Fruit fly (Drosophila melanogaster) whole organism, embryonic: ENCODE data around the gene CG2663.

Experiments
- Ada2b ChIP-seq: fragments of 200-800 bp; sonication (Bioruptor generic); IDR thresholded peaks from 2 replicates; pipeline ENCODE4 v1.3.6; 2022; ENCODE audit warnings: missing biosample characterization, missing genetic modification characterization
- Aef1 ChIP-seq: fragments of 200-800 bp; sonication (Bioruptor generic); IDR thresholded peaks from 3 replicates; pipeline ENCODE4 v1.3.6; 2022; ENCODE audit warnings: missing biosample characterization, missing genetic modification characterization
- Bgb ChIP-seq: fragments of 200-800 bp; sonication (Bioruptor generic); IDR thresholded peaks from 2 replicates; pipeline ENCODE4 v1.3.6; 2022; ENCODE audit warnings: missing biosample characterization, missing genetic modification characterization; ENCODE audit not compliant: partially characterized antibody
- CG10209 ChIP-seq: fragments of 200-800 bp; sonication (Bioruptor generic); optimal IDR thresholded peaks from 3 replicates; lab custom pipeline; 2017; ENCODE audit warnings: missing biosample characterization, mild to moderate bottlenecking, missing genetic modification characterization, missing genetic modification reagents
- CG10462 ChIP-seq: fragments of 200-800 bp; sonication (Bioruptor generic); optimal IDR thresholded peaks from 2 replicates; lab custom pipeline; 2016; ENCODE audit warnings: missing biosample characterization, missing genetic modification characterization
- CG11247 ChIP-seq: fragments of 200-800 bp; sonication (Bioruptor generic); IDR thresholded peaks from 2 replicates; pipeline ENCODE4 v1.3.6; 2022; ENCODE audit warnings: missing biosample characterization, missing genetic modification characterization
- CG11723 ChIP-seq: fragments of 200-800 bp; sonication (Bioruptor generic); optimal IDR thresholded peaks from 2 replicates; lab custom pipeline; 2017; ENCODE audit warnings: missing biosample characterization, mild to moderate bottlenecking, missing genetic modification characterization
- CG12744 ChIP-seq: fragments of 200-800 bp; sonication (Bioruptor generic); optimal IDR thresholded peaks from 2 replicates; lab custom pipeline; 2016; ENCODE audit warnings: missing biosample characterization, missing genetic modification characterization
- CG13624 ChIP-seq: fragments of 200-800 bp; sonication (Bioruptor generic); optimal IDR thresholded peaks from 2 replicates; lab custom pipeline; 2016; ENCODE audit warnings: missing biosample characterization, missing genetic modification characterization
- CG15073 ChIP-seq: fragments of 200-800 bp; sonication (Bioruptor generic); optimal IDR thresholded peaks from 2 replicates; lab custom pipeline; 2016; ENCODE audit warnings: missing biosample characterization, missing genetic modification characterization
- CG15479 ChIP-seq: fragments of 200-800 bp; sonication (Bioruptor generic); optimal IDR thresholded peaks from 3 replicates; lab custom pipeline; 2019; ENCODE audit warnings: missing biosample characterization, mild to moderate bottlenecking, missing genetic modification characterization, moderate library complexity
- CG15601 ChIP-seq: fragments of 200-800 bp; sonication (Bioruptor generic); optimal IDR thresholded peaks from 3 replicates; lab custom pipeline; 2019; ENCODE audit warnings: missing biosample characterization, mild to moderate bottlenecking, missing genetic modification characterization, moderate library complexity
- CG17612 ChIP-seq: fragments of 200-800 bp; sonication (Bioruptor generic); IDR thresholded peaks from 2 replicates; pipeline ENCODE4 v1.3.6; 2022; ENCODE audit warnings: missing biosample characterization, missing genetic modification characterization
- CG1792 ChIP-seq: fragments of 200-800 bp; sonication (Bioruptor generic); optimal IDR thresholded peaks from 2 replicates; lab custom pipeline; 2016; ENCODE audit warnings: missing biosample characterization, missing genetic modification characterization
- CG30403 ChIP-seq: fragments of 200-800 bp; sonication (Bioruptor generic); optimal IDR thresholded peaks from 3 replicates; lab custom pipeline; 2016; ENCODE audit warnings: missing biosample characterization, missing genetic modification characterization
- CG31441 ChIP-seq: fragments of 200-800 bp; sonication (Bioruptor generic); IDR thresholded peaks from 2 replicates; pipeline ENCODE4 v1.3.6; 2022; ENCODE audit warnings: missing biosample characterization, missing genetic modification characterization
- CG3163 ChIP-seq: fragments of 200-800 bp; sonication (Bioruptor generic); optimal IDR thresholded peaks from 3 replicates; lab custom pipeline; 2016; ENCODE audit warnings: missing biosample characterization, missing genetic modification characterization
- CG34422 ChIP-seq: fragments of 200-800 bp; sonication (Bioruptor generic); IDR thresholded peaks from 3 replicates; pipeline ENCODE4 v1.3.6; 2022; ENCODE audit warnings: missing biosample characterization, missing genetic modification characterization
- CG3995 ChIP-seq: fragments of 200-800 bp; sonication (Bioruptor generic); optimal IDR thresholded peaks from 3 replicates; lab custom pipeline; 2016; ENCODE audit warnings: missing biosample characterization, missing genetic modification characterization
- CG7987 ChIP-seq: fragments of 200-800 bp; sonication (Bioruptor generic); optimal IDR thresholded peaks from 2 replicates; lab custom pipeline; 2018; ENCODE audit warnings: missing biosample characterization, mild to moderate bottlenecking, missing genetic modification characterization, moderate library complexity
- CG8359 ChIP-seq: fragments of 200-800 bp; sonication (Bioruptor generic); optimal IDR thresholded peaks from 2 replicates; lab custom pipeline; 2017; ENCODE audit warnings: missing biosample characterization, mild to moderate bottlenecking, missing genetic modification characterization, borderline replicate concordance
- CG9215 ChIP-seq: fragments of 200-800 bp; sonication (Bioruptor generic); IDR thresholded peaks from 2 replicates; pipeline ENCODE4 v1.3.6; 2022; ENCODE audit warnings: missing biosample characterization, missing genetic modification characterization
- CHES-1-like ChIP-seq: fragments of 200-800 bp; sonication (Bioruptor generic); optimal IDR thresholded peaks from 2 replicates; lab custom pipeline; 2016; ENCODE audit warnings: missing biosample characterization, missing genetic modification characterization
- Camta ChIP-seq: fragments of 200-800 bp; sonication (Bioruptor generic); optimal IDR thresholded peaks from 2 replicates; lab custom pipeline; 2016; ENCODE audit warnings: missing biosample characterization, missing genetic modification characterization
- Dip3 ChIP-seq: fragments of 200-800 bp; sonication (Bioruptor generic); optimal IDR thresholded peaks from 3 replicates; lab custom pipeline; 2016; ENCODE audit warnings: missing biosample characterization, missing genetic modification characterization
- Dll ChIP-seq: fragments of 200-800 bp; sonication (Bioruptor generic); IDR thresholded peaks from 4 replicates; pipeline ENCODE4 v1.3.6; 2022; ENCODE audit warnings: missing biosample characterization, missing genetic modification characterization; ENCODE audit not compliant: partially characterized antibody
- HLH54F ChIP-seq: fragments of 200-800 bp; sonication (Bioruptor generic); optimal IDR thresholded peaks from 3 replicates; lab custom pipeline; 2016; ENCODE audit warnings: missing biosample characterization, missing genetic modification characterization
- Hey ChIP-seq: fragments of 200-800 bp; sonication (Bioruptor generic); optimal IDR thresholded peaks from 3 replicates; lab custom pipeline; 2018; ENCODE audit warnings: missing biosample characterization, mild to moderate bottlenecking, missing genetic modification characterization
- Jarid2 ChIP-seq: fragments of 200-800 bp; sonication (Bioruptor generic); optimal IDR thresholded peaks from 3 replicates; lab custom pipeline; 2017; ENCODE audit warnings: mild to moderate bottlenecking, missing biosample characterization, missing genetic modification reagents, missing genetic modification characterization
- Max ChIP-seq: fragments of 200-800 bp; sonication (Bioruptor generic); optimal IDR thresholded peaks from 2 replicates; lab custom pipeline; 2016; ENCODE audit warnings: missing biosample characterization, mild to moderate bottlenecking, missing genetic modification characterization
- Nf-YB ChIP-seq: fragments of 200-800 bp; sonication (Bioruptor generic); optimal IDR thresholded peaks from 3 replicates; lab custom pipeline; 2019; ENCODE audit warnings: missing biosample characterization, mild to moderate bottlenecking, missing genetic modification characterization, moderate library complexity
- Six4 ChIP-seq: fragments of 200-800 bp; sonication (Bioruptor generic); optimal IDR thresholded peaks from 2 replicates; lab custom pipeline; 2016; ENCODE audit warnings: missing biosample characterization, missing genetic modification characterization
- Sox102F ChIP-seq: fragments of 200-800 bp; sonication (Bioruptor generic); optimal IDR thresholded peaks from 2 replicates; lab custom pipeline; 2018; ENCODE audit warnings: missing biosample characterization, mild to moderate bottlenecking, missing genetic modification characterization, moderate library complexity
- abd-A ChIP-seq: fragments of 200-800 bp; sonication (Bioruptor generic); optimal IDR thresholded peaks from 3 replicates; lab custom pipeline; 2019; ENCODE audit warnings: missing biosample characterization, mild to moderate bottlenecking, missing genetic modification characterization, moderate library complexity
- bbx ChIP-seq: fragments of 200-800 bp; sonication (Bioruptor generic); IDR thresholded peaks from 2 replicates; pipeline ENCODE4 v1.3.6; 2022; ENCODE audit warnings: missing biosample characterization, missing genetic modification characterization; ENCODE audit not compliant: partially characterized antibody
- cas ChIP-seq: fragments of 200-800 bp; sonication (Bioruptor generic); IDR thresholded peaks from 2 replicates; pipeline ENCODE4 v1.3.6; 2022; ENCODE audit warnings: missing biosample characterization, missing genetic modification characterization
- chn ChIP-seq: fragments of 200-800 bp; sonication (Bioruptor generic); optimal IDR thresholded peaks from 2 replicates; lab custom pipeline; 2016; ENCODE audit warnings: missing biosample characterization, missing genetic modification characterization
- dimm ChIP-seq: fragments of 200-800 bp; sonication (Bioruptor generic); IDR thresholded peaks from 2 replicates; pipeline ENCODE4 v1.3.6; 2022; ENCODE audit warnings: missing biosample characterization, missing genetic modification characterization
- esg ChIP-seq: fragments of 200-800 bp; sonication (Bioruptor generic); conservative IDR thresholded peaks from 2 replicates; pipeline ENCODE4 v1.3.6; 2022; ENCODE audit warnings: missing biosample characterization, missing genetic modification characterization
- gce ChIP-seq: fragments of 200-800 bp; sonication (Bioruptor generic); IDR thresholded peaks from 3 replicates; pipeline ENCODE4 v1.3.6; 2022; ENCODE audit warnings: missing biosample characterization, missing genetic modification characterization
- grau ChIP-seq: fragments of 200-800 bp; optimal IDR thresholded peaks from 3 replicates; lab custom pipeline; 2019; ENCODE audit warnings: missing biosample characterization, mild to moderate bottlenecking, missing genetic modification characterization, moderate library complexity
- lola ChIP-seq, 3 experiments: fragments of >200 bp in 2 of 3; fragments of 200-800 bp in 1 of 3; sonication (Bioruptor generic) in 1 of 3; optimal IDR thresholded peaks; 2 replicates each; lab custom pipeline; 2017 to 2019; ENCODE audit warnings: missing biosample characterization in 3 of 3, missing genetic modification characterization in 3 of 3, mild to moderate bottlenecking in 1 of 3, moderate library complexity in 1 of 3
- mam ChIP-seq: fragments of 200-800 bp; sonication (Bioruptor generic); optimal IDR thresholded peaks from 3 replicates; lab custom pipeline; 2016; ENCODE audit warnings: missing biosample characterization, missing genetic modification characterization
- pnt ChIP-seq: fragments of 200-800 bp; sonication (Bioruptor generic); optimal IDR thresholded peaks from 3 replicates; lab custom pipeline; 2016; ENCODE audit warnings: missing biosample characterization, missing genetic modification characterization
- pum ChIP-seq: fragments of 200-800 bp; sonication (Bioruptor generic); optimal IDR thresholded peaks from 2 replicates; lab custom pipeline; 2016; ENCODE audit warnings: missing biosample characterization, missing genetic modification characterization
- ranshi ChIP-seq: fragments of 200-800 bp; sonication (Bioruptor generic); IDR thresholded peaks from 2 replicates; pipeline ENCODE4 v1.3.6; 2022; ENCODE audit warnings: missing biosample characterization, missing genetic modification characterization
- run ChIP-seq: fragments of 200-800 bp; sonication (Bioruptor generic); optimal IDR thresholded peaks from 3 replicates; lab custom pipeline; 2018; ENCODE audit warnings: missing biosample characterization, mild to moderate bottlenecking, missing genetic modification characterization
- sens ChIP-seq: fragments of 200-800 bp; sonication (Bioruptor generic); peaks from one replicate; lab custom pipeline; 2016; ENCODE audit warnings: missing biosample characterization, missing genetic modification characterization
- slbo ChIP-seq: fragments of 200-800 bp; sonication (Bioruptor generic); IDR thresholded peaks from 2 replicates; pipeline ENCODE4 v1.3.6; 2022; ENCODE audit warnings: missing biosample characterization, missing genetic modification characterization
- tup ChIP-seq: fragments of 200-800 bp; sonication (Bioruptor generic); optimal IDR thresholded peaks from 2 replicates; lab custom pipeline; 2016; ENCODE audit warnings: missing biosample characterization, mild to moderate bottlenecking, missing genetic modification characterization, moderate library complexity

The CG2663 gene

dm6 chr3R:5361681-5362319 is 42.1 kb downstream of the CG2663 start (continued):
- TF ChIP-seq CG7987 (peak; percentile 70), Camta (peak; percentile 79), sens (GFP tag; lab: Kevin White, UChicago) (peak; percentile 95), run (tag; lab: Kevin White, UChicago) (peak; percentile 63), Max (peak; percentile 61), Hey (no peak), CG11247 (GFP tag; lab: Robert Waterston, UW) (peak; percentile 79), Jarid2 (GFP tag; lab: Kevin White, UChicago) (peak; percentile 41), CG3163 (GFP tag; lab: Kevin White, UChicago) (peak; percentile 73), CG17612 (GFP tag; lab: Robert Waterston, UW) (peak; percentile 69), CG1792 (GFP tag; lab: Kevin White, UChicago) (peak; percentile 77), pnt (GFP tag; lab: Kevin White, UChicago) (peak; percentile 90), Bgb (GFP tag; lab: Robert Waterston, UW) (no peak), HLH54F (GFP tag; lab: Kevin White, UChicago) (peak; percentile 82), grau (peak; percentile 97), lola (GFP tag; optimal IDR thresholded peaks at IDR 0.05; lab: Kevin White, UChicago) (peak in 1 of 3 experiments; percentile 60), chn (GFP tag; lab: Kevin White, UChicago) (peak; percentile 65), Sox102F (GFP tag; lab: Kevin White, UChicago) (peak; percentile 88), CG15479 (GFP tag; lab: Kevin White, UChicago) (no peak), mam (GFP tag; lab: Kevin White, UChicago) (peak; percentile 90), Six4 (GFP tag; lab: Kevin White, UChicago) (peak; percentile 70), ranshi (peak; percentile 88), CG34422 (GFP tag; lab: Robert Waterston, UW) (peak; percentile 87), pum (GFP tag; lab: Kevin White, UChicago) (peak; percentile 76), tup (GFP tag; lab: Kevin White, UChicago) (peak; percentile 66), CG9215 (GFP tag; lab: Robert Waterston, UW) (peak; percentile 61; the same call in 1 of the 2 replicates), Dip3 (GFP tag; lab: Kevin White, UChicago) (peak; percentile 85), CG13624 (GFP tag; lab: Kevin White, UChicago) (peak; percentile 88), CG3995 (GFP tag; lab: Kevin White, UChicago) (peak; percentile 13), Dll (GFP tag; lab: Robert Waterston, UW) (no peak), CG12744 (peak; percentile 61), Nf-YB (GFP tag; lab: Kevin White, UChicago) (peak; percentile 61), CG15073 (peak; percentile 11), CG31441 (GFP tag; lab: Robert Waterston, UW) (peak; percentile 79), cas (GFP tag; lab: Robert Waterston, UW) (peak; percentile 65), abd-A (no peak), CG10209 (peak; percentile 82), dimm (GFP tag; lab: Robert Waterston, UW) (peak; percentile 61; the same call in 1 of the 2 replicates), Aef1 (GFP tag; lab: Robert Waterston, UW) (peak; percentile 75), CG11723 (GFP tag; lab: Kevin White, UChicago) (peak; percentile 66), esg (GFP tag; lab: Robert Waterston, UW) (peak; percentile 83), Ada2b (peak; percentile 90), CG10462 (GFP tag; lab: Kevin White, UChicago) (peak; percentile 60), bbx (GFP tag; lab: Robert Waterston, UW) (no peak), CHES-1-like (GFP tag; lab: Kevin White, UChicago) (peak; percentile 67), gce (GFP tag; lab: Robert Waterston, UW) (peak; percentile 81; the same call in 2 of the 3 replicates), CG15601 (tag; lab: Kevin White, UChicago) (peak; percentile 67), CG30403 (peak; percentile 81), slbo (GFP tag; lab: Robert Waterston, UW) (peak; percentile 92), CG8359 (GFP tag; lab: Kevin White, UChicago) (peak; percentile 38)
